Worm (Caenorhabditis elegans): ENCODE measurements around the gene ptr-15.

- no peak for TF ChIP-seq aly-2 (tag; optimal IDR thresholded peaks at IDR 0.05)
- no peak for TF ChIP-seq mab-9 (GFP tag; IDR thresholded peaks at IDR 0.05)
- no peak for TF ChIP-seq lir-3 (tag; optimal IDR thresholded peaks at IDR 0.05; ENCODE audit: poor library complexity)
- TF ChIP-seq sup-37 (GFP tag; optimal IDR thresholded peaks at IDR 0.05): no peak
- TF ChIP-seq ceh-63 (GFP tag; optimal IDR thresholded peaks at IDR 0.05): no peak
- no peak for TF ChIP-seq nhr-76 (tag; optimal IDR thresholded peaks at IDR 0.05)
- TF ChIP-seq ztf-4 (tag; optimal IDR thresholded peaks at IDR 0.05): no peak
- TF ChIP-seq nhr-11 (tag; optimal IDR thresholded peaks at IDR 0.05): no peak
- TF ChIP-seq mdl-1 (tag; optimal IDR thresholded peaks at IDR 0.05): no peak
- no peak for TF ChIP-seq ceh-82 (tag; optimal IDR thresholded peaks at IDR 0.05)
- no peak for TF ChIP-seq elt-3 (tag; optimal IDR thresholded peaks at IDR 0.05)
Observed at ce11 chrV:6919251-6919650, 50.5 kb downstream of the ptr-15 start.
